Fruit fly (Drosophila melanogaster): ENCODE measurements around the gene CG5112.

Gene CG5112

dm6 chr3R:25445546-25446400 is 45.5 kb upstream of the CG5112 start (continued):
- peak; percentile 47 for TF ChIP-seq CG10462 (GFP tag; optimal IDR thresholded peaks at IDR 0.05)
- peak; percentile 62 for TF ChIP-seq tgo (GFP tag; IDR thresholded peaks at IDR 0.05)
- TF ChIP-seq CG4328 (GFP tag; optimal IDR thresholded peaks at IDR 0.05), result no peak
- TF ChIP-seq chn (GFP tag; optimal IDR thresholded peaks at IDR 0.05), result peak; percentile 45
- peak; percentile 30 for TF ChIP-seq Sry-δ (GFP tag; optimal IDR thresholded peaks at IDR 0.05)
- no peak for TF ChIP-seq Fer2 (tag; optimal IDR thresholded peaks at IDR 0.05)
- peak; percentile 68 for TF ChIP-seq ewg (GFP tag; optimal IDR thresholded peaks at IDR 0.05)
- peak; percentile 68 for TF ChIP-seq jing (GFP tag; optimal IDR thresholded peaks at IDR 0.05)
- TF ChIP-seq CG4854 (GFP tag; optimal IDR thresholded peaks at IDR 0.05), result peak; percentile 8
- no peak for TF ChIP-seq zfh2 (GFP tag; optimal IDR thresholded peaks at IDR 0.05)
- 0 out of 3 replicates have a peak, but pooled peaks have one; percentile 32 for TF ChIP-seq Opbp (GFP tag; IDR thresholded peaks at IDR 0.05; ENCODE audit: partially characterized antibody)
- TF ChIP-seq seq (GFP tag; IDR thresholded peaks at IDR 0.05), result 0 out of 2 replicates have a peak, but pooled peaks have one; percentile 37
- no peak for TF ChIP-seq Poxn (GFP tag; IDR thresholded peaks at IDR 0.05)
- TF ChIP-seq CG12769 (tag; optimal IDR thresholded peaks at IDR 0.05), result peak; percentile 24
- TF ChIP-seq CG8478 (optimal IDR thresholded peaks at IDR 0.05), result no peak
- TF ChIP-seq CG1602 (GFP tag; optimal IDR thresholded peaks at IDR 0.05), result peak; percentile 73
- peak; percentile 46; the same call in 1 of the 3 replicates for TF ChIP-seq Mrtf (GFP tag; IDR thresholded peaks at IDR 0.05)
- peak; percentile 72 for TF ChIP-seq jumu (GFP tag; optimal IDR thresholded peaks at IDR 0.05)
- TF ChIP-seq bigmax (GFP tag; optimal IDR thresholded peaks at IDR 0.05), result no peak
- TF ChIP-seq CG16779 (GFP tag; IDR thresholded peaks at IDR 0.05), result no peak
- TF ChIP-seq Ets65A (GFP tag), result peak; percentile 88
- TF ChIP-seq CG1603 (tag; optimal IDR thresholded peaks at IDR 0.05), result peak; percentile 79
- peak; percentile 83 for TF ChIP-seq CG16815 (GFP tag; optimal IDR thresholded peaks at IDR 0.05)
- no peak for TF ChIP-seq rib (GFP tag; IDR thresholded peaks at IDR 0.05)
- peak; percentile 51 for TF ChIP-seq org-1 (GFP tag; optimal IDR thresholded peaks at IDR 0.05)
- no peak for TF ChIP-seq Hey (tag; optimal IDR thresholded peaks at IDR 0.05)
- peak; percentile 4 for TF ChIP-seq eyg (GFP tag; optimal IDR thresholded peaks at IDR 0.05)
- peak; percentile 75 for TF ChIP-seq CG31441 (GFP tag; IDR thresholded peaks at IDR 0.05)
- peak; percentile 57 for TF ChIP-seq Mes4 (GFP tag; optimal IDR thresholded peaks at IDR 0.05)
- TF ChIP-seq CG10321 (GFP tag; IDR thresholded peaks at IDR 0.05), result no peak; the same call in 1 of the 2 replicates
- peak; percentile 19 for TF ChIP-seq lbe (GFP tag; optimal IDR thresholded peaks at IDR 0.05)
- TF ChIP-seq CG18011 (GFP tag; optimal IDR thresholded peaks at IDR 0.05), result no peak
- TF ChIP-seq CG15479 (GFP tag; optimal IDR thresholded peaks at IDR 0.05), result no peak
- no peak for TF ChIP-seq sqz (GFP tag; optimal IDR thresholded peaks at IDR 0.05)
- no peak for TF ChIP-seq hbn (GFP tag; IDR thresholded peaks at IDR 0.05; ENCODE audit: partially characterized antibody)
- peak; percentile 44 for TF ChIP-seq CG8924 (tag; optimal IDR thresholded peaks at IDR 0.05)
- 0 out of 2 replicates have a peak, but pooled peaks have one; percentile 28 for TF ChIP-seq CG5953 (GFP tag; IDR thresholded peaks at IDR 0.05)
- no peak for TF ChIP-seq D19B (GFP tag; optimal IDR thresholded peaks at IDR 0.05)
- TF ChIP-seq gsb (GFP tag; IDR thresholded peaks at IDR 0.05), result 0 out of 2 replicates have a peak, but pooled peaks have one; percentile 33
- peak; percentile 60 for TF ChIP-seq tio (GFP tag; optimal IDR thresholded peaks at IDR 0.05)
- TF ChIP-seq nerfin-2 (GFP tag; IDR thresholded peaks at IDR 0.05; ENCODE audit: partially characterized antibody), result no peak; the same call in 1 of the 2 replicates
- TF ChIP-seq scrt (GFP tag; optimal IDR thresholded peaks at IDR 0.05), result no peak
- TF ChIP-seq Lim3 (GFP tag; IDR thresholded peaks at IDR 0.05), result no peak
- TF ChIP-seq CG9797 (GFP tag; optimal IDR thresholded peaks at IDR 0.05), result no peak
- peak; percentile 93 for TF ChIP-seq CG2199 (GFP tag; IDR thresholded peaks at IDR 0.05)
- no peak for TF ChIP-seq Atf6 (GFP tag; IDR thresholded peaks at IDR 0.05)
- peak; percentile 86 for TF ChIP-seq zfh1 (GFP tag; IDR thresholded peaks at IDR 0.05)
- TF ChIP-seq Dref (GFP tag; IDR thresholded peaks at IDR 0.05), result no peak
- no peak for TF ChIP-seq mirr (GFP tag; optimal IDR thresholded peaks at IDR 0.05)
- peak; percentile 59 for TF ChIP-seq CG33557 (GFP tag; optimal IDR thresholded peaks at IDR 0.05)
